Worm (Caenorhabditis elegans) whole organism, late embryonic: ENCODE results near the gene zig-8.

Experiments used
- C08G9.2 ChIP-seq: sonication (generic microtip); optimal IDR thresholded peaks from 2 replicates; lab custom pipeline; 2016; ENCODE audit warnings: mild to moderate bottlenecking, missing genetic modification characterization, moderate library complexity, missing compliant biosample characterization
- F13H6.1 ChIP-seq: sonication (generic microtip); optimal IDR thresholded peaks from 2 replicates; lab custom pipeline; 2016; ENCODE audit warnings: missing genetic modification characterization, missing compliant biosample characterization
- K02D7.2 ChIP-seq: sonication (generic microtip); optimal IDR thresholded peaks from 2 replicates; lab custom pipeline; 2017; ENCODE audit warnings: mild to moderate bottlenecking, missing genetic modification characterization, missing compliant biosample characterization
- T23F11.4 ChIP-seq: fragments of 200-800 bp; sonication (Bioruptor generic); optimal IDR thresholded peaks from 2 replicates; lab custom pipeline; 2018; ENCODE audit warnings: mild to moderate bottlenecking, missing genetic modification characterization, missing compliant biosample characterization
- ahr-1 ChIP-seq: sonication (generic microtip); optimal IDR thresholded peaks from 2 replicates; lab custom pipeline; 2016; ENCODE audit warnings: missing genetic modification characterization, missing compliant biosample characterization
- ama-1 ChIP-seq: fragments of 150-350 bp; optimal IDR thresholded peaks from 2 replicates; lab custom pipeline; 2014
- ceh-14 ChIP-seq: sonication (generic microtip); optimal IDR thresholded peaks from 2 replicates; lab custom pipeline; 2016; ENCODE audit warnings: missing genotype, missing genetic modification characterization, missing compliant biosample characterization
- ceh-19 ChIP-seq: fragments of 200-800 bp; sonication (Bioruptor generic); optimal IDR thresholded peaks from 2 replicates; lab custom pipeline; 2018; ENCODE audit warnings: mild to moderate bottlenecking, missing genetic modification characterization, missing compliant biosample characterization
- ceh-22 ChIP-seq: sonication (generic microtip); optimal IDR thresholded peaks from 2 replicates; lab custom pipeline; 2017; ENCODE audit warnings: missing biosample characterization, missing genetic modification characterization
- ceh-31 ChIP-seq: sonication (generic microtip); optimal IDR thresholded peaks from 2 replicates; lab custom pipeline; 2016; ENCODE audit warnings: missing genetic modification characterization, missing compliant biosample characterization
- ceh-34 ChIP-seq: sonication (generic microtip); optimal IDR thresholded peaks from 2 replicates; lab custom pipeline; 2016; ENCODE audit warnings: mild to moderate bottlenecking, missing genetic modification characterization, missing compliant biosample characterization
- ceh-45 ChIP-seq: fragments of 200-800 bp; sonication (Bioruptor generic); IDR thresholded peaks from 2 replicates; pipeline ENCODE4 v1.3.6; 2022; ENCODE audit warnings: missing genetic modification reagents, missing genetic modification characterization, missing compliant biosample characterization
- che-1 ChIP-seq: sonication (generic microtip); optimal IDR thresholded peaks from 2 replicates; lab custom pipeline; 2016; ENCODE audit warnings: mild to moderate bottlenecking, missing genetic modification characterization, missing compliant biosample characterization
- dmd-4 ChIP-seq: sonication (generic microtip); optimal IDR thresholded peaks from 2 replicates; lab custom pipeline; 2016; ENCODE audit warnings: borderline replicate concordance, missing genetic modification characterization, missing compliant biosample characterization
- dve-1 ChIP-seq: sonication (generic microtip); optimal IDR thresholded peaks from 2 replicates; lab custom pipeline; 2017; ENCODE audit warnings: antibody characterized with exemption, mild to moderate bottlenecking, missing genetic modification characterization, missing compliant biosample characterization
- elt-2 ChIP-seq: sonication (generic microtip); optimal IDR thresholded peaks from 2 replicates; lab custom pipeline; 2016; ENCODE audit warnings: missing genetic modification reagents, missing genetic modification characterization, missing compliant biosample characterization
- elt-4 ChIP-seq: sonication (generic microtip); optimal IDR thresholded peaks from 2 replicates; lab custom pipeline; 2016; ENCODE audit warnings: missing genetic modification characterization, missing compliant biosample characterization
- ets-4 ChIP-seq: sonication (generic microtip); optimal IDR thresholded peaks from 2 replicates; lab custom pipeline; 2016; ENCODE audit warnings: missing genetic modification characterization, missing compliant biosample characterization
- fkh-10 ChIP-seq: fragments of 150-350 bp; optimal IDR thresholded peaks from 2 replicates; lab custom pipeline; 2014; ENCODE audit warnings: missing biosample characterization, missing genetic modification reagents, missing genetic modification characterization
- gmeb-2 ChIP-seq: sonication (generic microtip); optimal IDR thresholded peaks from 2 replicates; lab custom pipeline; 2016; ENCODE audit warnings: missing genetic modification characterization, inconsistent platforms, missing compliant biosample characterization
- hlh-13 ChIP-seq: fragments of 200-800 bp; sonication (Bioruptor generic); optimal IDR thresholded peaks from 2 replicates; lab custom pipeline; 2018; ENCODE audit warnings: mild to moderate bottlenecking, missing genetic modification characterization, missing compliant biosample characterization
- hlh-30 ChIP-seq: sonication (generic microtip); optimal IDR thresholded peaks from 2 replicates; lab custom pipeline; 2017; ENCODE audit warnings: antibody characterized with exemption, missing genetic modification characterization, missing compliant biosample characterization; ENCODE audit not compliant: insufficient read depth
- hlh-8 ChIP-seq: sonication (generic microtip); optimal IDR thresholded peaks from 2 replicates; lab custom pipeline; 2016; ENCODE audit warnings: missing genotype, missing genetic modification characterization, missing compliant biosample characterization
- lim-6 ChIP-seq: sonication (generic microtip); optimal IDR thresholded peaks from 2 replicates; lab custom pipeline; 2016; ENCODE audit warnings: missing genetic modification characterization, missing compliant biosample characterization
- madf-2 ChIP-seq: sonication (generic microtip); optimal IDR thresholded peaks from 2 replicates; lab custom pipeline; 2017; ENCODE audit warnings: missing genetic modification characterization, missing compliant biosample characterization
- nfya-1 ChIP-seq: sonication (generic microtip); optimal IDR thresholded peaks from 2 replicates; lab custom pipeline; 2017; ENCODE audit warnings: missing genetic modification characterization, mild to moderate bottlenecking, missing compliant biosample characterization, antibody characterized with exemption, moderate library complexity
- nhr-11 ChIP-seq: fragments of 150-350 bp; optimal IDR thresholded peaks from 2 replicates; lab custom pipeline; 2014; ENCODE audit warnings: missing biosample characterization, missing genetic modification characterization
- npax-4 ChIP-seq: sonication (generic microtip); optimal IDR thresholded peaks from 2 replicates; lab custom pipeline; 2016; ENCODE audit warnings: missing genetic modification characterization, missing compliant biosample characterization
- pag-3 ChIP-seq: sonication (generic microtip); optimal IDR thresholded peaks from 2 replicates; lab custom pipeline; 2016; ENCODE audit warnings: missing compliant biosample characterization, missing genetic modification characterization, borderline replicate concordance
- pat-9 ChIP-seq: fragments of 200-800 bp; sonication (Bioruptor generic); optimal IDR thresholded peaks from 2 replicates; lab custom pipeline; 2018; ENCODE audit warnings: mild to moderate bottlenecking, missing genetic modification characterization, moderate library complexity, missing compliant biosample characterization
- pax-1 ChIP-seq: fragments of 150-350 bp; optimal IDR thresholded peaks from 2 replicates; lab custom pipeline; 2014; ENCODE audit warnings: missing biosample characterization, missing genetic modification characterization
- pha-4 ChIP-seq: fragments of 150-350 bp; optimal IDR thresholded peaks from 2 replicates; lab custom pipeline; 2018; ENCODE audit warnings: missing biosample characterization, missing genetic modification reagents, missing genetic modification characterization
- pqm-1 ChIP-seq: sonication (generic microtip); optimal IDR thresholded peaks from 2 replicates; lab custom pipeline; 2016; ENCODE audit warnings: missing genetic modification characterization, missing compliant biosample characterization
- rnt-1 ChIP-seq: sonication (generic microtip); optimal IDR thresholded peaks from 2 replicates; lab custom pipeline; 2016; ENCODE audit warnings: missing genetic modification characterization, missing compliant biosample characterization
- sdc-2 ChIP-seq: sonication (generic microtip); optimal IDR thresholded peaks from 2 replicates; lab custom pipeline; 2016; ENCODE audit warnings: missing genotype, missing genetic modification characterization, missing compliant biosample characterization
- sox-2 ChIP-seq: fragments of 200-800 bp; sonication (Bioruptor generic); IDR thresholded peaks from 2 replicates; pipeline ENCODE4 v1.3.6; 2022; ENCODE audit warnings: missing genetic modification reagents, missing genetic modification characterization, missing compliant biosample characterization
- syd-9 ChIP-seq: sonication (generic microtip); optimal IDR thresholded peaks from 2 replicates; lab custom pipeline; 2016; ENCODE audit warnings: mild to moderate bottlenecking, missing genetic modification characterization, moderate library complexity, missing compliant biosample characterization
- tbx-2 ChIP-seq: sonication (generic microtip); optimal IDR thresholded peaks from 2 replicates; lab custom pipeline; 2016; ENCODE audit warnings: missing genetic modification characterization, missing compliant biosample characterization
- tbx-7 ChIP-seq: sonication (generic microtip); optimal IDR thresholded peaks from 2 replicates; lab custom pipeline; 2016; ENCODE audit warnings: missing genotype, missing genetic modification characterization, missing compliant biosample characterization
- ttx-3 ChIP-seq: sonication (generic microtip); optimal IDR thresholded peaks from 2 replicates; lab custom pipeline; 2016; ENCODE audit warnings: missing genetic modification reagents, missing genetic modification characterization, missing compliant biosample characterization
- unc-42 ChIP-seq: sonication (generic microtip); optimal IDR thresholded peaks from 2 replicates; lab custom pipeline; 2016; ENCODE audit warnings: missing genotype, missing genetic modification characterization, missing compliant biosample characterization
- unc-55 ChIP-seq: sonication (generic microtip); optimal IDR thresholded peaks from 2 replicates; lab custom pipeline; 2017; ENCODE audit warnings: missing biosample characterization, missing genetic modification reagents, missing genetic modification characterization
- unc-86 ChIP-seq: sonication (generic microtip); optimal IDR thresholded peaks from 2 replicates; lab custom pipeline; 2016; ENCODE audit warnings: missing genetic modification characterization, missing compliant biosample characterization
- zip-5 ChIP-seq: sonication (generic microtip); optimal IDR thresholded peaks from 2 replicates; lab custom pipeline; 2016; ENCODE audit warnings: missing genetic modification characterization, missing compliant biosample characterization

Gene zig-8

ce11 chrIII:13070548-13071050, 49.0 kb upstream of the zig-8 start, which contains the start of gene Y39E4B.6 (continued):
- TF ChIP-seq K02D7.2 (peak; percentile 97), T23F11.4 (GFP tag; lab: Kevin White, UChicago) (peak; percentile 91), nhr-11 (tag; lab: Kevin White, UChicago) (no peak), hlh-13 (GFP tag; lab: Kevin White, UChicago) (peak; percentile 2), hlh-30 (peak; percentile 77), nfya-1 (tag; lab: Kevin White, UChicago) (peak; percentile 95), ets-4 (tag; lab: Kevin White, UChicago) (peak; percentile 88), ceh-14 (tag; lab: Kevin White, UChicago) (peak; percentile 97), tbx-2 (tag; lab: Kevin White, UChicago) (peak; percentile 98), zip-5 (tag; lab: Kevin White, UChicago) (no peak), ceh-22 (peak; percentile 9), rnt-1 (tag; lab: Kevin White, UChicago) (peak; percentile 97), ahr-1 (tag; lab: Kevin White, UChicago) (peak; percentile 18), unc-86 (tag; lab: Kevin White, UChicago) (peak; percentile 94), syd-9 (tag; lab: Kevin White, UChicago) (peak; percentile 86), lim-6 (tag; lab: Kevin White, UChicago) (peak; percentile 88), che-1 (tag; lab: Kevin White, UChicago) (peak; percentile 56), ceh-45 (no peak), ama-1 (lab: Kevin White, UChicago) (peak; percentile 87), pag-3 (peak; percentile 43), fkh-10 (peak; percentile 35), ceh-31 (tag; lab: Kevin White, UChicago) (peak; percentile 99), sdc-2 (tag; lab: Kevin White, UChicago) (peak; percentile 78), ceh-19 (GFP tag; lab: Kevin White, UChicago) (peak; percentile 83), F13H6.1 (tag; lab: Kevin White, UChicago) (peak; percentile 88), pax-1 (peak; percentile 46), tbx-7 (tag; lab: Kevin White, UChicago) (peak; percentile 54), dmd-4 (tag; lab: Kevin White, UChicago) (peak; percentile 81), npax-4 (no peak), ttx-3 (tag; lab: Kevin White, UChicago) (peak; percentile 64), madf-2 (peak; percentile 96), hlh-8 (tag; lab: Kevin White, UChicago) (peak; percentile 61), pat-9 (tag; lab: Kevin White, UChicago) (peak; percentile 82), gmeb-2 (tag; lab: Kevin White, UChicago) (peak; percentile 9), unc-55 (GFP tag; lab: Kevin White, UChicago) (peak; percentile 74), ceh-34 (tag; lab: Kevin White, UChicago) (peak; percentile 99), unc-42 (tag; lab: Kevin White, UChicago) (peak; percentile 96), elt-2 (tag; lab: Kevin White, UChicago) (peak; percentile 88), sox-2 (GFP tag; lab: Robert Waterston, UW) (peak; percentile 61), elt-4 (tag; lab: Kevin White, UChicago) (no peak)

- peak; percentile 13 for TF ChIP-seq C08G9.2 (tag; lab: Kevin White, UChicago)
- TF ChIP-seq ceh-31 (tag; lab: Kevin White, UChicago) = peak; percentile 11
- TF ChIP-seq K02D7.2 = peak; percentile 43
- TF ChIP-seq pha-4 (tag; lab: Kevin White, UChicago) = no peak
- peak; percentile 13 for TF ChIP-seq ama-1 (lab: Kevin White, UChicago)
- no peak for TF ChIP-seq pqm-1 (tag; lab: Kevin White, UChicago)
- peak; percentile 58 for TF ChIP-seq hlh-30
- TF ChIP-seq dve-1 (tag; lab: Kevin White, UChicago) = peak; percentile 9
- TF ChIP-seq ceh-34 (tag; lab: Kevin White, UChicago) = peak; percentile 46
- TF ChIP-seq nfya-1 (tag; lab: Kevin White, UChicago) = peak; percentile 6
- TF ChIP-seq tbx-2 (tag; lab: Kevin White, UChicago) = peak; percentile 5
- no peak for TF ChIP-seq hlh-8 (tag; lab: Kevin White, UChicago)
- TF ChIP-seq, all 69 proteins: peak for 9
Measured at ce11 chrIII:13071432-13072259, 48.0 kb upstream of the zig-8 start.
